Worm (Caenorhabditis elegans) whole organism, L2 larva: ENCODE results near the gene B0244.7.

Source experiments
- ama-1 ChIP-seq: fragments of 150-350 bp; optimal IDR thresholded peaks from 2 replicates; lab custom pipeline; 2018; ENCODE audit warnings: inconsistent platforms
- mbf-1 ChIP-seq: sonication (generic microtip); optimal IDR thresholded peaks from 2 replicates; lab custom pipeline; 2017; ENCODE audit warnings: missing biosample characterization, missing genetic modification characterization

DNA sequence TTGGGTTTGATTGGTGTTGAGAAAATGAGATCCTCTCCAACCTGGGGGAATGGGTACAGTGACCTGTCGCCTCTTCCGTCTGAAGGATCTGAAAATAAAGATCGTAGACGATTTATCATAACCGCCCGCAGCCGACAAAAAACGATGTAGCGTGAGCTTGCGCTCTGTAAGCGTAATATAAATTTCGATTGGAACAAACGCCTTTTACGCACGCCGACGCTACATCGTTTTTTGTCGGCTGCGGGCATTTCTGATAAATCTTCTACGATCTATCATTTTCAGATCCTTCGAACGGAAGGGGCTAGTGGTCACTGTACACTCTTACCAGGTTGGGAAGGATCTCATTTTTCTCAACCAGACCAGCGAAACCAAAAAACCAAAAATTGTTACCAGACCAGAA lies 17.1 kb downstream of the B0244.7 start:
- TF ChIP-seq ama-1 (lab: Kevin White, UChicago) (no peak), mbf-1 (no peak)
